Worm (Caenorhabditis elegans): ENCODE data around the gene F02H6.7.

- TF ChIP-seq tbx-2 (tag; optimal IDR thresholded peaks at IDR 0.05) = no peak
- TF ChIP-seq fkh-10 (GFP tag; optimal IDR thresholded peaks at IDR 0.05) = no peak
- TF ChIP-seq nhr-11 (tag; optimal IDR thresholded peaks at IDR 0.05) = no peak
- TF ChIP-seq ceh-22 (tag; optimal IDR thresholded peaks at IDR 0.05) = no peak
- no peak for TF ChIP-seq pha-4 (tag; optimal IDR thresholded peaks at IDR 0.05)
- no peak for TF ChIP-seq tbx-7 (tag; optimal IDR thresholded peaks at IDR 0.05)
- no peak for TF ChIP-seq unc-3 (GFP tag; conservative IDR thresholded peaks at IDR 0.05)
- no peak for TF ChIP-seq unc-3 (tag; optimal IDR thresholded peaks at IDR 0.05)
- TF ChIP-seq mec-3 (tag; optimal IDR thresholded peaks at IDR 0.05; ENCODE audit: borderline replicate concordance) = no peak
- no peak for TF ChIP-seq pqm-1 (tag; optimal IDR thresholded peaks at IDR 0.05)
- TF ChIP-seq unc-42 (tag; optimal IDR thresholded peaks at IDR 0.05) = no peak
- TF ChIP-seq dmd-4 (tag; optimal IDR thresholded peaks at IDR 0.05; ENCODE audit: borderline replicate concordance) = no peak
- no peak for TF ChIP-seq ceh-30 (tag; optimal IDR thresholded peaks at IDR 0.05)
- no peak for TF ChIP-seq C08G9.2 (tag; optimal IDR thresholded peaks at IDR 0.05)
- no peak for TF ChIP-seq ama-1 (optimal IDR thresholded peaks at IDR 0.05)
These were observed 48.9 kb upstream of the F02H6.7 start for ce11 chrIV:14276773-14277388.
